Worm (Caenorhabditis elegans): Measurements from ENCODE around the gene nspg-7.1.

- TF ChIP-seq dpl-1 (GFP tag; optimal IDR thresholded peaks at IDR 0.05) (no peak), nhr-90 (tag; optimal IDR thresholded peaks at IDR 0.05; ENCODE audit: poor library complexity) (peak; percentile 5), ceh-88 (GFP tag; IDR thresholded peaks at IDR 0.05) (no peak), lsy-2 (tag; optimal IDR thresholded peaks at IDR 0.05) (no peak), rnt-1 (tag; optimal IDR thresholded peaks at IDR 0.05) (no peak), nhr-11 (tag; optimal IDR thresholded peaks at IDR 0.05) (no peak)
Observed at ce11 chrIV:9333007-9333406, 2.4 kb upstream of the nspg-7.1 start.

Data from whole organism, L1 larva.